Worm (Caenorhabditis elegans) whole organism, L1 larva: ENCODE data around the gene Y50E8A.22.

Experiments used
- Y116A8C.19 ChIP-seq: sonication (generic microtip); optimal IDR thresholded peaks from 2 replicates; lab custom pipeline; 2016; ENCODE audit warnings: missing compliant biosample characterization, missing genetic modification characterization, borderline replicate concordance
- ceh-88 ChIP-seq: fragments of 200-800 bp; sonication (Bioruptor generic); IDR thresholded peaks from 2 replicates; pipeline ENCODE4 v1.3.6; 2022; ENCODE audit warnings: missing genetic modification characterization, missing compliant biosample characterization
- efl-1 ChIP-seq, 4 experiments: fragments of 150-350 bp; optimal IDR thresholded peaks in 3 of 4; peaks in 1 of 4; 1 replicate in 1 of 4; 2 replicates in 3 of 4; lab custom pipeline; 2014; ENCODE audit warnings: missing biosample characterization in 2 of 4, missing genetic modification characterization in 2 of 4, missing genetic modification reagents in 2 of 4
- egl-13 ChIP-seq: sonication (generic microtip); optimal IDR thresholded peaks from 2 replicates; lab custom pipeline; 2016; ENCODE audit warnings: missing genotype, missing genetic modification reagents, missing genetic modification characterization, missing compliant biosample characterization
- elt-2 ChIP-seq: sonication (generic microtip); optimal IDR thresholded peaks from 2 replicates; lab custom pipeline; 2016; ENCODE audit warnings: missing genetic modification characterization, mild to moderate bottlenecking, inconsistent platforms, missing compliant biosample characterization, missing genetic modification reagents
- elt-3 ChIP-seq, 6 experiments: fragments of 150-350 bp in 1 of 6; sonication (generic microtip); optimal IDR thresholded peaks; 2 replicates each; lab custom pipeline; 2017 to 2018; ENCODE audit warnings: missing biosample characterization in 6 of 6, missing genetic modification characterization in 6 of 6, inconsistent platforms in 1 of 6
- fkh-4 ChIP-seq: sonication (generic microtip); optimal IDR thresholded peaks from 2 replicates; lab custom pipeline; 2016; ENCODE audit warnings: missing compliant biosample characterization, missing genetic modification characterization, borderline replicate concordance
- fos-1 ChIP-seq: fragments of 150-350 bp; optimal IDR thresholded peaks from 2 replicates; lab custom pipeline; 2014; ENCODE audit warnings: missing biosample characterization, missing genetic modification characterization
- grh-1 ChIP-seq: fragments of 200-800 bp; sonication (Bioruptor generic); IDR thresholded peaks from 2 replicates; pipeline ENCODE4 v1.3.6; 2022; ENCODE audit warnings: missing genetic modification reagents, missing genetic modification characterization, missing compliant biosample characterization
- hlh-17 ChIP-seq: fragments of 200-800 bp; sonication (Bioruptor generic); optimal IDR thresholded peaks from 2 replicates; lab custom pipeline; 2018; ENCODE audit warnings: missing genetic modification characterization, mild to moderate bottlenecking, missing compliant biosample characterization, moderate library complexity, borderline replicate concordance
- lin-35 ChIP-seq, 2 experiments: fragments of 150-350 bp; optimal IDR thresholded peaks; 2 replicates each; lab custom pipeline; 2014; ENCODE audit warnings: missing biosample characterization in 2 of 2, missing genetic modification characterization in 2 of 2, missing genetic modification reagents in 2 of 2
- mdl-1 ChIP-seq, 2 experiments: fragments of 150-350 bp; optimal IDR thresholded peaks; 2 replicates each; lab custom pipeline; 2014 to 2017; ENCODE audit warnings: missing biosample characterization in 2 of 2, missing genetic modification characterization in 2 of 2, inconsistent platforms in 1 of 2
- mef-2 ChIP-seq: fragments of 150-350 bp; optimal IDR thresholded peaks from 2 replicates; lab custom pipeline; 2014; ENCODE audit warnings: missing biosample characterization, missing genetic modification characterization
- nhr-237 ChIP-seq: fragments of 150-350 bp; optimal IDR thresholded peaks from 2 replicates; lab custom pipeline; 2014; ENCODE audit warnings: missing biosample characterization, missing genetic modification characterization
- nhr-28 ChIP-seq: fragments of 150-350 bp; optimal IDR thresholded peaks from 2 replicates; lab custom pipeline; 2014; ENCODE audit warnings: missing biosample characterization, missing genetic modification characterization
- nhr-71 ChIP-seq: sonication (generic microtip); optimal IDR thresholded peaks from 2 replicates; lab custom pipeline; 2016; ENCODE audit warnings: mild to moderate bottlenecking, missing genetic modification characterization, moderate library complexity, missing compliant biosample characterization
- nhr-77 ChIP-seq: fragments of 150-350 bp; optimal IDR thresholded peaks from 2 replicates; lab custom pipeline; 2014; ENCODE audit warnings: missing biosample characterization, missing genetic modification characterization
- pag-3 ChIP-seq: sonication (generic microtip); optimal IDR thresholded peaks from 2 replicates; lab custom pipeline; 2017; ENCODE audit warnings: missing genetic modification characterization, mild to moderate bottlenecking, missing compliant biosample characterization, antibody characterized with exemption, borderline replicate concordance; ENCODE audit not compliant: insufficient read depth
- pax-3 ChIP-seq: fragments of 200-800 bp; sonication (Bioruptor generic); optimal IDR thresholded peaks from 2 replicates; lab custom pipeline; 2018; ENCODE audit warnings: mild to moderate bottlenecking, missing genetic modification characterization, moderate library complexity, missing compliant biosample characterization
- skn-1 ChIP-seq: fragments of 150-350 bp; optimal IDR thresholded peaks from 2 replicates; lab custom pipeline; 2014; ENCODE audit warnings: missing biosample characterization, missing genetic modification characterization
- tlp-1 ChIP-seq: fragments of 150-350 bp; optimal IDR thresholded peaks from 2 replicates; lab custom pipeline; 2014; ENCODE audit warnings: missing biosample characterization, missing genetic modification characterization
- unc-30 ChIP-seq: sonication (generic microtip); optimal IDR thresholded peaks from 2 replicates; lab custom pipeline; 2017; ENCODE audit warnings: missing biosample characterization, missing genetic modification characterization
- unc-86 ChIP-seq: sonication (generic microtip); optimal IDR thresholded peaks from 2 replicates; lab custom pipeline; 2016; ENCODE audit warnings: missing genetic modification characterization, missing compliant biosample characterization
- vab-15 ChIP-seq: sonication (generic microtip); optimal IDR thresholded peaks from 2 replicates; lab custom pipeline; 2017; ENCODE audit warnings: missing genotype, mild to moderate bottlenecking, missing genetic modification characterization, missing compliant biosample characterization
- xbp-1 ChIP-seq: sonication (generic microtip); optimal IDR thresholded peaks from 2 replicates; lab custom pipeline; 2016; ENCODE audit warnings: missing genetic modification characterization, missing compliant biosample characterization
- ztf-4 ChIP-seq: fragments of 150-350 bp; optimal IDR thresholded peaks from 2 replicates; lab custom pipeline; 2014; ENCODE audit warnings: missing biosample characterization, missing genetic modification characterization

Gene Y50E8A.22

ce11 chrV:14716114-14716513 lies 32.8 kb downstream of the Y50E8A.22 start, which contains the start of gene fbxa-147:
Gene fbxa-147 (plus strand): TSS chrV:14716499.
- TF ChIP-seq hlh-17, result no peak
- peak; percentile 3 for TF ChIP-seq pax-3 (tag; lab: Kevin White, UChicago)

DNA sequence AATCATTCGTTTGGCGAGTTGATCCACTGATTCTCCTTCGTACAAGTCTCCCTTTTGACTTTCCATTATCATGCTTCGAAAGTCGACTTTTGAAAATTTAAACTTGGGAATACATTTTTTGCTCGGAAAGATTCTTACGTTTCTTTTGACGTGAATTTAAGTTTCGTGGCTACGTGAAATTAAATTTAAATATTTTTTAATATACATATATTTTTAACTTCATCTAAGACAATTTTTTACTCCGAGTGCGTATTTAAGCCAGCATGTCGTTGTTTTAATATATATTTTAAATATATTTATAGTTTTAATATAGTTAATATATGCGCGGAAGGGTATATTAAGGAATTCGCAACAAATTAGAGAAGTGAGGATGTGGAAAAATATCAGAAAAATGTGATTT lies 33.3 kb downstream of the Y50E8A.22 start, which contains the start of gene R08A2.2:
TSS of gene R08A2.2 (minus strand) at position 101 of the 400 bp plus-strand sequence.
- TF ChIP-seq skn-1 (tag; lab: Kevin White, UChicago) (no peak), mef-2 (tag; lab: Kevin White, UChicago) (no peak), elt-3 (tag; optimal IDR thresholded peaks at IDR 0.05; lab: Kevin White, UChicago) (no peak), fos-1 (tag; lab: Kevin White, UChicago) (no peak), ceh-88 (GFP tag; lab: Robert Waterston, UW) (no peak), nhr-71 (tag; lab: Kevin White, UChicago) (no peak), mdl-1 (tag; optimal IDR thresholded peaks at IDR 0.05; lab: Kevin White, UChicago) (no peak)

- TF ChIP-seq vab-15 (tag; lab: Kevin White, UChicago) (no peak), efl-1 (optimal IDR thresholded peaks at IDR 0.05; lab: Kevin White, UChicago) (no peak), efl-1 (GFP tag; optimal IDR thresholded peaks at IDR 0.05 in 1 of 2; lab: Kevin White, UChicago) (no peak), grh-1 (GFP tag; lab: Robert Waterston, UW) (no peak), elt-2 (no peak)
These were observed 36.6 kb downstream of the Y50E8A.22 start, which contains the start of gene R08A2.5 for ce11 chrV:14712316-14712715. Gene R08A2.5 (plus strand): TSS chrV:14712616.

DNA sequence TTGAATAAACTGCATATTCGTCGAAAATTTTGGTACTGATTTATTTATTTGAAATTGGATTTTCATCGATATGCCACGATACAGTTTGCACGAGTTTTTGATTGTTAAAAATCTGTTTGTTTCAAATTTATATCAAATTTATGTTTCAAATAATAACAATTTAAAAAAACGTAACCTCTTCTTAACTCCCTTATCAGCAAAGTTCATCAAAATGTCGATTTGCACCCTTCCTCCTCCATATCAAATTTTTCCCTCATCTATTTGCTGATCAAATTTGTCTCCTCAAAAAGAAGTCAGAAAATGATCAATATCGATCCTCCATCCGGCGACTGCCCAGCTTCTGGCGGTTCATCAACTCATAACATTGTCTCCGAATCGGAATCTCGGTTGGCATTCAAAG lies 37.8 kb downstream of the Y50E8A.22 start, which contains the start of gene ssp-33:
TSS of gene ssp-33 (plus strand) at position 301 of the 400 bp plus-strand sequence.
- TF ChIP-seq mdl-1 (tag; optimal IDR thresholded peaks at IDR 0.05; lab: Kevin White, UChicago) (no peak), egl-13 (tag; lab: Kevin White, UChicago) (no peak), tlp-1 (tag; lab: Kevin White, UChicago) (no peak), nhr-77 (tag; lab: Kevin White, UChicago) (no peak), unc-86 (tag; lab: Kevin White, UChicago) (no peak), vab-15 (tag; lab: Kevin White, UChicago) (no peak), lin-35 (GFP tag; optimal IDR thresholded peaks at IDR 0.05; lab: Kevin White, UChicago) (no peak), ztf-4 (tag; lab: Kevin White, UChicago) (no peak)

DNA sequence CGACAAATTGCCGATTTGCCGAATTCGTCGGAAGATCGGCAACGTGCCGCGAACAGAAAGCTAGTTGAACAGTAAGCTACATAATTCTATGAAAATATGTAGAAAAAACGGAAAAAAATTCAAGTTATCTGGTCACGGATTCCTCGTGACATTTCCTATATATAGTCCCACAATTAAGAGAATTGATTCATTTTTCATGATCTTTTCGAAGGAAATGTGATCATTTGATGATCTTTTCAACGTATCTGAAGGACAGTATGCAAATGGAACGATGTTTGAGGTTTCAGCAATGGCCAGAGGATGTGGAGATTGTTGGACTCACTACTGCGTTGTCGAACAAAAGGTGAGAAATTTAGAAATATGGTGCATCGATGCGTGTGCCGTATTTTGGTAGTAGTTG lies 40.9 kb downstream of the Y50E8A.22 start, which contains the start of gene R08A2.9:
TSS of gene R08A2.9 (plus strand) at position 301 of the 400 bp plus-strand sequence.
- TF ChIP-seq Y116A8C.19 (tag; lab: Kevin White, UChicago) (no peak), nhr-28 (tag; lab: Kevin White, UChicago) (no peak), nhr-77 (tag; lab: Kevin White, UChicago) (no peak), unc-30 (no peak), nhr-237 (no peak), fkh-4 (tag; lab: Kevin White, UChicago) (no peak), nhr-71 (tag; lab: Kevin White, UChicago) (no peak), xbp-1 (tag; lab: Kevin White, UChicago) (no peak), pag-3 (tag; lab: Kevin White, UChicago) (no peak)
